Worm (Caenorhabditis elegans) whole organism, L4/young adult: Measurements from ENCODE around the gene irld-21.
A peak's percentile ranks its signal among the peaks of the same experiment; 100 is the strongest.

Experiments used
- W03F9.2 ChIP-seq: fragments of 150-350 bp; optimal IDR thresholded peaks from 2 replicates; lab custom pipeline; 2014; ENCODE audit warnings: missing biosample characterization, missing genetic modification characterization
- dao-5 ChIP-seq: sonication (generic microtip); optimal IDR thresholded peaks from 2 replicates; lab custom pipeline; 2016; ENCODE audit warnings: missing genotype, missing genetic modification characterization, moderate library complexity, missing compliant biosample characterization
- him-1 ChIP-seq: sonication (generic microtip); optimal IDR thresholded peaks from 2 replicates; lab custom pipeline; 2016; ENCODE audit warnings: missing genotype, missing genetic modification reagents, missing genetic modification characterization, missing compliant biosample characterization

The irld-21 gene

ce11 chrIV:10122205-10122604 is at the start of gene irld-21:
Gene irld-21, minus strand, starts transcription at chrIV:10122305.
- no peak for TF ChIP-seq him-1 (tag; lab: Kevin White, UChicago)
- TF ChIP-seq W03F9.2 = no peak
- TF ChIP-seq dao-5 (tag; lab: Kevin White, UChicago) = no peak

DNA sequence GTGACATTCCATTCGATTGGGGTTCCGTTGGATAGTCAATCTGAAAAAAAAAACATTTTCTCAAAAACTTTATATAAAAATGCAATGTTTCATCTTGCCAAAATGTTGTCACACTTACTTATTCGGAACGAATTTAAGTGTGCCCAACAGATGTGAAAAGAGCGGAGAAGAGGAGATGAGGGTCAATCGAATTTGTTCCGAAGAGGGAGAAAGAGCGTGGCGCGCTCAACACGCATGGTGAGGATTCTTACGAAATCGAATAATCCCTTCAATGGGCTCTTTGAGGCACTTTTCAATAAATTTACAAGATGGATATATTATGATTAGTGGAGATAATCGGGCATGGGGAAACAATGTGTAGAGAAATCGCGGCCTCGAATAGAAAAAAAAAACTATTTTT is 48.7 kb upstream of the irld-21 start:
- TF ChIP-seq dao-5 (tag; lab: Kevin White, UChicago) = no peak
- no peak for TF ChIP-seq W03F9.2
- TF ChIP-seq him-1 (tag; lab: Kevin White, UChicago) = no peak

DNA sequence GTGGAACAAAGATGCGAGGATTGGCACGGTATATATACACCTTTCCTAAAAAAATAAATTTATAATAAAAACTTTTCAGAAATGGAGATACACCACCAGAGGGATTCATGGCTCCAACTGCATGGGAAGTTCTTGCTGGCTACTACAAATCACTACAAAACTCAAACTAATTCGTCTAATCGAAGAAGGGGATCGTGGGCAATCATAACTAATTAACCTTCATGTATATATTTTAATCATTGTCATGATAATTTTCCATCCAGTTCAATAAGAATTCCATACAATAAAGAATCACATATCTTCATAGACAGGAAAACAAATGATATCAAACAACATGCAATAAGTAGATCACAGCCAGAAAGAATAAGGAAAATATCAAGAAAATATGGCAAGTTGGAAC is 42.0 kb upstream of the irld-21 start:
- TF ChIP-seq him-1 (tag; lab: Kevin White, UChicago) (no peak), W03F9.2 (no peak), dao-5 (tag; lab: Kevin White, UChicago) (no peak)

DNA sequence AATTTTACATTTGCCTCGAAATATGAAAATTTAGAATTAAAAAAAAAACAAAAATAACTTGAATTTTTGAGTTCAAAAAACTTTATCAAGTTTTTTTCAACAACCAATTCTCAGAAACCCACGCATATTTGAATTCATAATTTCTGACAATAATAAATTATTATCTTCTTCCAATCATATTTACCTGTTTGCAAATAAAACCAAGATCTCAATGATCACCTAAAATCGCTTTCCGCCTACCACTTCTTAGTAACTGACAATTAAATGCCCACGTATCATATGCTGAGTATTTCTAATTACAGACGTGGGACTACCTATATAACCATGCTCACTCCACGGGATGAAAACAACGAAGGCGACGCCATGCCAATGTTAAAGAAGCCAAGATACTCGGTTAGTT is 39.6 kb upstream of the irld-21 start, which contains the start of gene pps-1:
Gene pps-1 (plus strand): TSS at position 301 of the 400 bp plus-strand sequence.
- no peak for TF ChIP-seq W03F9.2
- TF ChIP-seq him-1 (tag; lab: Kevin White, UChicago) = no peak
- no peak for TF ChIP-seq dao-5 (tag; lab: Kevin White, UChicago)

- TF ChIP-seq him-1 (tag; lab: Kevin White, UChicago) = no peak
Observed at ce11 chrIV:10157489-10158088, 35.5 kb upstream of the irld-21 start, which contains the start of gene ttr-53. Gene ttr-53, plus strand, starts transcription at chrIV:10158038.

ce11 chrIV:10157034-10157433 is 34.9 kb upstream of the irld-21 start:
- TF ChIP-seq W03F9.2 (no peak), him-1 (tag; lab: Kevin White, UChicago) (no peak), dao-5 (tag; lab: Kevin White, UChicago) (no peak)

DNA sequence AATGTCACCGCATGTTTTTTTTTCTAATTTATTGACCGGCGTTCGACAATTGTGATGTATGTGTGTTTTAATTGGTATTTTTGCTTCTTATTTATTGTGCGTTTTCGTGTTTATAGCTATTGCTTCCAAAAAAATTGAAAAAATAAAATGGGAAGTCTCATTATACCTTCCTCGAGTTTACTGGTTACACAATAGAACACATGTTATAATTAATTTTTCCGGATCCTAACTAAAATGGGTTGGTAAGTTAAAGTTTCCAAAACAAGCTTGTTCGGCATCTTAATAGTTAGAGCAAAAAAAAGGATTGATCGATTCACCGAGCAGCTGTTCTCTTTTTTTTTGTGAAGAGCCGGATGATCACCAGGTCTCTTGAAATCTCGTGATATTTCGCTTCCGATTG is 33.4 kb upstream of the irld-21 start, which contains the start of gene ttr-54:
Gene ttr-54 (plus strand): TSS at position 301 of the 400 bp plus-strand sequence.
- TF ChIP-seq him-1 (tag; lab: Kevin White, UChicago) (no peak), dao-5 (tag; lab: Kevin White, UChicago) (no peak), W03F9.2 (no peak)

ce11 chrIV:10153479-10153878 is 31.4 kb upstream of the irld-21 start:
- TF ChIP-seq dao-5 (tag; lab: Kevin White, UChicago) = no peak
- TF ChIP-seq him-1 (tag; lab: Kevin White, UChicago) = no peak
- TF ChIP-seq W03F9.2 = no peak

DNA sequence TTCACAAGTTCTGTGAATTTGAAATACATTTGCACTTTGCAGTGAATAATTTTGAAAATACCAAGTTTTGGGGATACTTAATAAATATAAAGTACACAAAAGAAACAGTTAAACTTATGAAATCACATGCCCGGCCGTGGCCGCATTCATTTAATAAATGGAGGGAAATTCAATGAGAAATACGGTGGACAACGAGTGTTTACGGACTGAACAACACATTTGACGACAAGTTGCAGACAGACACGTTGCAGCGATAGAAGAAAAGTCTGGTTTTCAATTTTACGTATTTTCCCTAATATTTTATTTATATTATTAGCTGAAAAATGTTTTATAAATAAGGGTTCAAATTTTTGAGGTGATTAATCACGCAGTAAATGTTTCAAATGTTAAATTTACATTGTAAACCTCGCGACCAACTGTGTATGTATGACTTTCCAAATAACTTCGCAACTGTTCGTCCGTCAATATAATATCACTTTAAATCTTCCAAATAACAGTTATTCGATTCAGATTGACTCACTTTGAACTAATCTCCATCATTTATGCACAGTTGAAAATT is 29.4 kb upstream of the irld-21 start, which contains the start of gene copg-1:
Gene copg-1 (plus strand): TSS at position 509 of the 559 bp plus-strand sequence.
- peak; percentile 7 for TF ChIP-seq him-1 (tag; lab: Kevin White, UChicago)
- TF ChIP-seq W03F9.2 = peak; percentile 63
- TF ChIP-seq dao-5 (tag; lab: Kevin White, UChicago) = no peak

ce11 chrIV:10150552-10151004 is 28.5 kb upstream of the irld-21 start, which contains the start of gene tsp-12:
Gene tsp-12, minus strand, starts transcription at chrIV:10150602.
- TF ChIP-seq him-1 (tag; lab: Kevin White, UChicago) (no peak), W03F9.2 (no peak), dao-5 (tag; lab: Kevin White, UChicago) (no peak)

- TF ChIP-seq him-1 (tag; lab: Kevin White, UChicago) = no peak
- no peak for TF ChIP-seq W03F9.2
- TF ChIP-seq dao-5 (tag; lab: Kevin White, UChicago) = no peak
Observed at ce11 chrIV:10148938-10149337, 26.8 kb upstream of the irld-21 start, which contains the start of gene pigs-1. Gene pigs-1, minus strand, starts transcription at chrIV:10149038.

DNA sequence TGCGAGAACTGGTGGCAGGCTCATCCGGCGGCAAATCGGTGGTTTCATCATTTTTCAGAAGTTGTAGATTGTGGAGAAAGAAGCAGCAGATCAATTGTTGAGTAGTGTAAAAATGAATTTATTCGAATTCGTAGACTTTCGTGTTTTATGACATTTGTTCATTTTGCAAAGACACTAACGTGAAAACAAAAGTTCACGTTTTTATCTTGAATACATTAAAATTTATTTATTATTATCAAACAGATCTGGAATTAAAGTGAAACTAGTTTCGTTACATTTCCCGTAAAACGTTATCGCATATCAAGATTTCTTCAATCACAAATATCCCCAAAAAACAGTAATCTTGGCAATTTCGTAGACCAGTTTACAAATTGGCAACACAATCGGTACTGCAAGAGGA is 24.8 kb upstream of the irld-21 start, which contains the start of gene T14G10.8:
Gene T14G10.8 (minus strand): TSS at position 101 of the 400 bp plus-strand sequence.
- TF ChIP-seq W03F9.2 = no peak
- TF ChIP-seq dao-5 (tag; lab: Kevin White, UChicago) = no peak
- no peak for TF ChIP-seq him-1 (tag; lab: Kevin White, UChicago)

DNA sequence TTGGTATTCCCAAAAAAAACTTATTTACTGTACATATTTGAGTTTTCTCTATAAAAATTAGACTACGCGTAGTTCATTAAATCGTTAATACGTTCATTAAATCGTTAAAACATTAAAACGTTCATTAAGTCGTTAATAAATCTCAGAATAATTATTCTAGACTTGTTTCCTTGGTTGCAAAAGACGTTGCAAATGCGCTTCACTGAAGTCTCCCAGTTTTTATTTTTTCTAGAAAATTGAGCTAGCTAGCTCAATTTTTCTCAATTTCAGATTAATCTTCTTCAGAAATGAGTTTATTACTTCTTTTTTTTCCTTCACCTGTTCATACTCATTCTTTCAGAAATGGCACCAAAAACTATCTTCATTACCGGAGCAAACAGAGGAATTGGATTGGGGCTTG is 22.8 kb upstream of the irld-21 start:
- TF ChIP-seq him-1 (tag; lab: Kevin White, UChicago) (no peak), W03F9.2 (no peak), dao-5 (tag; lab: Kevin White, UChicago) (no peak)

- TF ChIP-seq W03F9.2 (no peak), him-1 (tag; lab: Kevin White, UChicago) (no peak), dao-5 (tag; lab: Kevin White, UChicago) (no peak)
Observed at ce11 chrIV:10144487-10144886, 22.4 kb upstream of the irld-21 start.
